Worm (Caenorhabditis elegans) whole organism, L3 larva: Measurements from ENCODE around the gene B0222.5.

Experiments used
- R02D3.7 ChIP-seq: fragments of 150-350 bp; optimal IDR thresholded peaks from 2 replicates; lab custom pipeline; 2014; ENCODE audit warnings: missing biosample characterization, missing genetic modification characterization
- ama-1 ChIP-seq: fragments of 150-350 bp; optimal IDR thresholded peaks from 2 replicates; lab custom pipeline; 2018
- ceh-28 ChIP-seq: fragments of 150-350 bp; optimal IDR thresholded peaks from 2 replicates; lab custom pipeline; 2014; ENCODE audit warnings: missing biosample characterization, missing genetic modification reagents, missing genetic modification characterization
- lin-15B ChIP-seq: fragments of 150-350 bp; optimal IDR thresholded peaks from 2 replicates; lab custom pipeline; 2014; ENCODE audit warnings: missing biosample characterization, missing genetic modification characterization
- nfya-1 ChIP-seq: sonication (generic microtip); optimal IDR thresholded peaks from 2 replicates; lab custom pipeline; 2017; ENCODE audit warnings: missing genetic modification characterization, mild to moderate bottlenecking, missing compliant biosample characterization, antibody characterized with exemption, moderate library complexity; ENCODE audit not compliant: insufficient read depth
- nhr-76 ChIP-seq: fragments of 150-350 bp; sonication (generic microtip); optimal IDR thresholded peaks from 5 replicates; lab custom pipeline; 2014; ENCODE audit warnings: missing biosample characterization, missing genetic modification characterization
- unc-62 ChIP-seq: fragments of 150-350 bp; sonication (generic microtip); optimal IDR thresholded peaks from 4 replicates; lab custom pipeline; 2014; ENCODE audit warnings: missing biosample characterization, missing genetic modification reagents, missing genetic modification characterization
- zag-1 ChIP-seq: fragments of 150-350 bp; optimal IDR thresholded peaks from 2 replicates; lab custom pipeline; 2014; ENCODE audit warnings: missing biosample characterization, missing genetic modification characterization
- ztf-4 ChIP-seq: fragments of 150-350 bp; optimal IDR thresholded peaks from 2 replicates; lab custom pipeline; 2014; ENCODE audit warnings: missing biosample characterization, missing genetic modification characterization

- TF ChIP-seq unc-62 (no peak), ztf-4 (tag; lab: Kevin White, UChicago) (no peak), zag-1 (no peak), R02D3.7 (no peak), ama-1 (no peak), lin-15B (no peak), nfya-1 (peak; percentile 32), nhr-76 (tag; lab: Kevin White, UChicago) (no peak), ceh-28 (tag; lab: Kevin White, UChicago) (no peak)
Observed at ce11 chrV:9191406-9191805, 36.7 kb upstream of the B0222.5 start, which contains the start of gene sphr-1.
